Worm (Caenorhabditis elegans): ENCODE measurements around the gene acl-12.

- TF ChIP-seq ref-1 (GFP tag; conservative IDR thresholded peaks at IDR 0.05) (no peak), med-1 (GFP tag; optimal IDR thresholded peaks at IDR 0.05; ENCODE audit: insufficient read depth) (no peak)
These were observed 38.4 kb upstream of the acl-12 start, which contains the start of gene F48E3.9 for ce11 chrX:7480756-7481155.

Data from whole organism, midembryonic.